Worm (Caenorhabditis elegans) whole organism, L3 larva: ENCODE results near the gene Y57A10C.10.

Experiments
- ZK546.5 ChIP-seq: sonication (generic microtip); optimal IDR thresholded peaks from 2 replicates; lab custom pipeline; 2017; ENCODE audit warnings: missing biosample characterization, missing genetic modification characterization
- aly-2 ChIP-seq: fragments of 150-350 bp; optimal IDR thresholded peaks from 2 replicates; lab custom pipeline; 2014; ENCODE audit warnings: missing biosample characterization, missing genetic modification characterization
- ama-1 ChIP-seq: fragments of 150-350 bp; optimal IDR thresholded peaks from 2 replicates; lab custom pipeline; 2018
- daf-12 ChIP-seq: fragments of 150-350 bp; optimal IDR thresholded peaks from 2 replicates; lab custom pipeline; 2014; ENCODE audit warnings: missing biosample characterization, missing genetic modification reagents, missing genetic modification characterization
- egl-27 ChIP-seq: sonication (generic microtip); optimal IDR thresholded peaks from 4 replicates; lab custom pipeline; 2017; ENCODE audit warnings: missing biosample characterization, missing genetic modification reagents, missing genetic modification characterization
- elt-3 ChIP-seq, 3 experiments: fragments of 150-350 bp in 1 of 3; sonication (generic microtip) in 2 of 3; optimal IDR thresholded peaks; 2 replicates in 2 of 3; 4 replicates in 1 of 3; lab custom pipeline; 2014 to 2017; ENCODE audit warnings: missing biosample characterization in 3 of 3, missing genetic modification characterization in 3 of 3
- eor-1 ChIP-seq, 2 experiments: fragments of 150-350 bp; optimal IDR thresholded peaks; 2 replicates each; lab custom pipeline; 2014 to 2018; ENCODE audit warnings: missing biosample characterization in 2 of 2, missing genetic modification characterization in 2 of 2
- fkh-10 ChIP-seq: sonication (generic microtip); optimal IDR thresholded peaks from 2 replicates; lab custom pipeline; 2017; ENCODE audit warnings: missing biosample characterization, missing genetic modification reagents, missing genetic modification characterization
- fkh-2 ChIP-seq: fragments of 150-350 bp; optimal IDR thresholded peaks from 2 replicates; lab custom pipeline; 2014; ENCODE audit warnings: missing biosample characterization, missing genetic modification reagents, missing genetic modification characterization
- fos-1 ChIP-seq: fragments of 150-350 bp; optimal IDR thresholded peaks from 2 replicates; lab custom pipeline; 2014; ENCODE audit warnings: missing biosample characterization, missing genetic modification characterization
- hmg-11 ChIP-seq: sonication (generic microtip); optimal IDR thresholded peaks from 2 replicates; lab custom pipeline; 2016; ENCODE audit warnings: missing genetic modification characterization, missing compliant biosample characterization
- jun-1 ChIP-seq: fragments of 150-350 bp; optimal IDR thresholded peaks from 2 replicates; lab custom pipeline; 2014; ENCODE audit warnings: missing biosample characterization, missing genetic modification reagents, missing genetic modification characterization
- lin-15B ChIP-seq: fragments of 150-350 bp; optimal IDR thresholded peaks from 2 replicates; lab custom pipeline; 2014; ENCODE audit warnings: missing biosample characterization, missing genetic modification characterization
- lin-39 ChIP-seq: fragments of 150-350 bp; optimal IDR thresholded peaks from 2 replicates; lab custom pipeline; 2018; ENCODE audit warnings: missing biosample characterization, missing genetic modification reagents, missing genetic modification characterization
- mdl-1 ChIP-seq: fragments of 150-350 bp; optimal IDR thresholded peaks from 2 replicates; lab custom pipeline; 2014; ENCODE audit warnings: missing biosample characterization, missing genetic modification characterization
- mml-1 ChIP-seq: fragments of 150-350 bp; sonication (generic microtip); optimal IDR thresholded peaks from 3 replicates; lab custom pipeline; 2014; ENCODE audit warnings: missing biosample characterization, missing genetic modification characterization
- nhr-11 ChIP-seq: fragments of 150-350 bp; optimal IDR thresholded peaks from 2 replicates; lab custom pipeline; 2014; ENCODE audit warnings: missing biosample characterization, missing genetic modification characterization
- nhr-12 ChIP-seq: fragments of 150-350 bp; optimal IDR thresholded peaks from 2 replicates; lab custom pipeline; 2014; ENCODE audit warnings: missing biosample characterization, missing genetic modification characterization
- nhr-23 ChIP-seq: fragments of 150-350 bp; optimal IDR thresholded peaks from 2 replicates; lab custom pipeline; 2014; ENCODE audit warnings: missing biosample characterization, missing genetic modification reagents, missing genetic modification characterization
- nhr-237 ChIP-seq: fragments of 150-350 bp; optimal IDR thresholded peaks from 2 replicates; lab custom pipeline; 2014; ENCODE audit warnings: missing biosample characterization, missing genetic modification characterization
- nhr-25 ChIP-seq: sonication (generic microtip); optimal IDR thresholded peaks from 2 replicates; lab custom pipeline; 2017; ENCODE audit warnings: missing biosample characterization, missing genetic modification characterization
- nhr-28 ChIP-seq: fragments of 150-350 bp; optimal IDR thresholded peaks from 2 replicates; lab custom pipeline; 2014; ENCODE audit warnings: missing biosample characterization, missing genetic modification characterization
- nhr-43 ChIP-seq: sonication (generic microtip); optimal IDR thresholded peaks from 2 replicates; lab custom pipeline; 2016; ENCODE audit warnings: mild to moderate bottlenecking, missing genetic modification characterization, missing compliant biosample characterization; ENCODE audit not compliant: poor library complexity, severe bottlenecking
- nhr-67 ChIP-seq: fragments of 150-350 bp; optimal IDR thresholded peaks from 2 replicates; lab custom pipeline; 2014; ENCODE audit warnings: missing biosample characterization, missing genetic modification characterization
- nhr-76 ChIP-seq: fragments of 150-350 bp; sonication (generic microtip); optimal IDR thresholded peaks from 5 replicates; lab custom pipeline; 2014; ENCODE audit warnings: missing biosample characterization, missing genetic modification characterization
- nhr-77 ChIP-seq: fragments of 150-350 bp; optimal IDR thresholded peaks from 2 replicates; lab custom pipeline; 2014; ENCODE audit warnings: missing biosample characterization, missing genetic modification characterization
- pqm-1 ChIP-seq: fragments of 150-350 bp; optimal IDR thresholded peaks from 2 replicates; lab custom pipeline; 2017; ENCODE audit warnings: missing biosample characterization, missing genetic modification characterization, inconsistent platforms
- sea-2 ChIP-seq: fragments of 150-350 bp; sonication (generic microtip); optimal IDR thresholded peaks from 4 replicates; lab custom pipeline; 2014; ENCODE audit warnings: missing biosample characterization, missing genetic modification reagents, missing genetic modification characterization
- skn-1 ChIP-seq: fragments of 150-350 bp; optimal IDR thresholded peaks from 2 replicates; lab custom pipeline; 2014; ENCODE audit warnings: missing biosample characterization, missing genetic modification characterization
- snpc-4 ChIP-seq: fragments of 150-350 bp; optimal IDR thresholded peaks from 2 replicates; lab custom pipeline; 2014; ENCODE audit warnings: missing biosample characterization, missing genetic modification characterization
- tbx-2 ChIP-seq: sonication (generic microtip); optimal IDR thresholded peaks from 2 replicates; lab custom pipeline; 2016; ENCODE audit warnings: mild to moderate bottlenecking, missing genetic modification characterization, missing compliant biosample characterization
- zag-1 ChIP-seq: fragments of 150-350 bp; optimal IDR thresholded peaks from 2 replicates; lab custom pipeline; 2014; ENCODE audit warnings: missing biosample characterization, missing genetic modification characterization

Y57A10C.10 gene

DNA sequence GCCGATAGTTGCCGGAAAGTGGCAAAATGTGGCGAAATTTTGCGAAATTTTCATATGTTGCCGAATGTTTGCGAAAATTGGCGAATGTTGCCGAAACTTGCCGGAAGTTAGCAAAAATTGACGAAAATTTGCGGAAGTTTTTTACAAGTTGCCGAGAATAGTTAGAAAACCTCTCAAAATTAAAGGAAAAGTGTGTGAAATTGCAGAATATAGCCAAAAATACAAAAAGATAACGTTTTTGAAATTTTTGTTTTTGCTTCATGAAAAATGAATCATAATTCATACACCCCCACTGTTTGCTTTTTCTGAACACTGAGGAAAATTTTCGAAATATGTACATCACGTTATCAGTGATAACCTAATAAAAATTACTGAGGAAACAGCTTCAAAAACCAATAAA, 40.6 kb upstream of the Y57A10C.10 start:
- TF ChIP-seq tbx-2 (tag; lab: Kevin White, UChicago): no peak

DNA sequence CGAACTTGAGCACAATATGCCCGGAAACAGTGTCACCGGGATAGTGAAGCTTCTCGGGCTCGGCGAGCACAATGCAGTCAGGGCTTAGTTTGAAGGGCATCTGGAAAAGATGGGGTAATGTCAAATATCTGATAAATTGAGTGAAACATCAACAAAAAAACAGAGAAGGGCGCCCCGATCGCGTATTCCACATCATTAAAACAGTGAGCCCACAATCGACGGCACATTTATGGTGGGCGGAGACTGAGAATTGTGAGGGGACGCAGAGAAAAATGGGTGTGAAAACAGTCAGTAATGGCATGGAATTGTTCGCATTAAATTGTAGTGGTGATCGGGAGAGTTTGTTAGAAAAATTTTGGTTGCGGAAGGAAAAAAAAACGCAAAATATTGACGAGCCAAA, 39.7 kb upstream of the Y57A10C.10 start, which contains the start of gene arrd-9:
TSS of gene arrd-9 (minus strand) at position 101 of the 400 bp plus-strand sequence.
- TF ChIP-seq ama-1 (lab: Kevin White, UChicago): no peak
- no peak for TF ChIP-seq fkh-10
- TF ChIP-seq ZK546.5 (tag; lab: Kevin White, UChicago): no peak
- TF ChIP-seq egl-27 (tag; lab: Kevin White, UChicago): no peak
- TF ChIP-seq nhr-11 (tag; lab: Kevin White, UChicago): no peak
- no peak for TF ChIP-seq pqm-1 (tag; lab: Kevin White, UChicago)
- no peak for TF ChIP-seq aly-2 (tag; lab: Kevin White, UChicago)
- TF ChIP-seq mml-1 (tag; lab: Kevin White, UChicago): no peak
- no peak for TF ChIP-seq sea-2 (GFP tag; lab: Kevin White, UChicago)
- no peak for TF ChIP-seq nhr-76 (tag; lab: Kevin White, UChicago)
- no peak for TF ChIP-seq nhr-77 (tag; lab: Kevin White, UChicago)
- TF ChIP-seq fkh-2 (tag; lab: Kevin White, UChicago): no peak
- TF ChIP-seq nhr-25 (tag; lab: Kevin White, UChicago): no peak
- no peak for TF ChIP-seq nhr-237 (tag; lab: Kevin White, UChicago)
- no peak for TF ChIP-seq skn-1 (tag; lab: Kevin White, UChicago)
- TF ChIP-seq snpc-4: no peak

DNA sequence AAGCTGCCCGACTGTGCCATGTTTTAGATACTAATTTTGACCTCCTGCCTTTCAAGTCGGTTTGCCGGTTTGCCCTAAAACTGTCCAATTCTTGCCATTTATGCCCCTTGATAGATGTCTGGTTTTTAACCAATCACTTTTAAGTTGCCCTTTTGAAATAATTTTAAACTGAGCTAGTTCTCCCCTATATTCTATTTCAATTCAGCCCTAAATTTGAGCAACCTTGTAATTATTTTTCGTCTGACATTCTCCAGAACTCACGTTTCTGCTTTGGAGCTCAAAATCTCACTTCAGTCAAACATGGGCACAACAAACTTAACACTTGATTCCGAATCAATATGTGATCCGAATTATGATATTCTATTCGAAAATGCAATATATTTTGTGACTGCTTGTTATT, 32.3 kb upstream of the Y57A10C.10 start, which contains the start of gene srg-17:
TSS of gene srg-17 (plus strand) at position 301 of the 400 bp plus-strand sequence.
- TF ChIP-seq fos-1 (tag; lab: Kevin White, UChicago) (no peak), daf-12 (tag; lab: Kevin White, UChicago) (no peak), tbx-2 (tag; lab: Kevin White, UChicago) (no peak)

DNA sequence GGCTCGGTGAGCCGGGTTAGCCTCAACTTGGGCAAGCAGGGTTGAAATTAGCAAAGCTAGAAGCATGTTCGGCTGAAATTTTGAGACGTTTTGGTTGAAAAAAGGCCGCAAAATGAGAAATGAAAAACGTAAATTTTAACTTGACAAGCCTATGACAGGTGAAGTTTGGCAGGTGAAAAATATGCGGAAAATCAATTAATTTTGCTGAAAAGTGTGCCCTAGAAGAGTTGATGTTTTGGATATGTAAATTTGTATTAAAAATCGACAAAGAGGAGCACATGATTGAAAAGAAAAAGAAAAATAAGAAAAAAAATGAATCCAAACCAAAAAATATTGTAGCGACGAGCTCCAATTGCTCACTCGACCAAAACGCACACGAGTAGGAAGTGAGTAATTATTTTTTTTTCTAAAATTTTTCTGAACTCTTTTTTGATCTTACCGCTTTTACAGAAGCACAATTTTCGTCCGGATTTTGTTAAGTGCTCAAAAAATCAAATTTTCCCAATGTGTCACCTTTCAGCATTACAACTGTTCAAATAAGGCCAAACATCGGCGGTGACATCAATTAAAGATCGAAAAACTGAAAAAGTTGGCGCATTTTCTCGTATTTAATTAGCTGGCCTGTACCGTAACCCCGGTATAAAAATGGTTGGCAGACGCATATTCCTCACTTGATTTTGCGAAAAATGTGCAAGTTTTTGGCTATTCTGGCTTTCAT, 30.2 kb upstream of the Y57A10C.10 start, which contains the start of the genes F15A4.5 and phat-8:
TSS of gene F15A4.5 (minus strand) at position 101 of the 718 bp plus-strand sequence.
TSS of gene phat-8 (plus strand) at position 668 of the 718 bp plus-strand sequence.
- TF ChIP-seq zag-1 (no peak), hmg-11 (no peak), tbx-2 (tag; lab: Kevin White, UChicago) (no peak), mdl-1 (tag; lab: Kevin White, UChicago) (no peak), lin-15B (tag; lab: Kevin White, UChicago) (no peak), nhr-25 (tag; lab: Kevin White, UChicago) (no peak), daf-12 (tag; lab: Kevin White, UChicago) (no peak), jun-1 (tag; lab: Kevin White, UChicago) (no peak), nhr-11 (tag; lab: Kevin White, UChicago) (no peak), lin-39 (tag; lab: Kevin White, UChicago) (no peak), elt-3 (tag; optimal IDR thresholded peaks at IDR 0.05; lab: Kevin White, UChicago) (no peak), nhr-67 (tag; lab: Kevin White, UChicago) (no peak)

DNA sequence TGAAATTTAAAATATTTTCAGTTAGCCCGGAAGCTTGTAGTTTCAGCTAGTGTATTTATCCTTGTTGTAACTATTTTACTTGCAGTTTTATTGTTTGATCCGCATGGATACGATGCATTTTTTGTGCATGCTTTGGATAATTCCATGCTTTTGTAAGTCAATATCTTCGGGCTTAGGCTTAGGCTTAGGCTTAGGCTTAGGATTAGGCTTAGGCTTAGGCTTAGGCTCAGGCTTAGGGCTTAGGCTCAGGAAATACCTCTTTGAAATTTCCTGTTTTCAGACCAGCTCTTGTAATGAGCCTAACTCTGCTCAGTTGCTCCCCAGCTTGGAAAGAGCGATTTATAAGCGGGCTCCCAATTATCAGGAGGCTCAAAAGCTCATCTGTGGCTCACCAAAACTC, 26.0 kb upstream of the Y57A10C.10 start, which contains the start of gene srg-16:
TSS of gene srg-16 (plus strand) at position 87 of the 400 bp plus-strand sequence.
- TF ChIP-seq fos-1 (tag; lab: Kevin White, UChicago) (no peak), sea-2 (GFP tag; lab: Kevin White, UChicago) (no peak), fkh-10 (no peak), egl-27 (tag; lab: Kevin White, UChicago) (no peak), nhr-28 (tag; lab: Kevin White, UChicago) (no peak), nhr-23 (tag; lab: Kevin White, UChicago) (no peak), zag-1 (no peak), eor-1 (tag; optimal IDR thresholded peaks at IDR 0.05; lab: Kevin White, UChicago) (no peak), mml-1 (tag; lab: Kevin White, UChicago) (no peak), nhr-77 (tag; lab: Kevin White, UChicago) (no peak), nhr-67 (tag; lab: Kevin White, UChicago) (no peak), pqm-1 (tag; lab: Kevin White, UChicago) (no peak), nhr-43 (tag; lab: Kevin White, UChicago) (no peak), lin-15B (tag; lab: Kevin White, UChicago) (no peak), nhr-12 (tag; lab: Kevin White, UChicago) (no peak), nhr-76 (tag; lab: Kevin White, UChicago) (no peak), elt-3 (tag; optimal IDR thresholded peaks at IDR 0.05; lab: Kevin White, UChicago) (no peak)
